Worm (Caenorhabditis elegans) whole organism, L3 larva: ENCODE data around the gene ceh-22.

Experiments used
- nfya-1 ChIP-seq: sonication (generic microtip); optimal IDR thresholded peaks from 2 replicates; lab custom pipeline; 2017; ENCODE audit warnings: missing genetic modification characterization, mild to moderate bottlenecking, missing compliant biosample characterization, antibody characterized with exemption, moderate library complexity; ENCODE audit not compliant: insufficient read depth
- nhr-28 ChIP-seq: fragments of 150-350 bp; optimal IDR thresholded peaks from 2 replicates; lab custom pipeline; 2014; ENCODE audit warnings: missing biosample characterization, missing genetic modification characterization
- nhr-76 ChIP-seq: fragments of 150-350 bp; sonication (generic microtip); optimal IDR thresholded peaks from 5 replicates; lab custom pipeline; 2014; ENCODE audit warnings: missing biosample characterization, missing genetic modification characterization
- nhr-77 ChIP-seq: fragments of 150-350 bp; optimal IDR thresholded peaks from 2 replicates; lab custom pipeline; 2014; ENCODE audit warnings: missing biosample characterization, missing genetic modification characterization

DNA sequence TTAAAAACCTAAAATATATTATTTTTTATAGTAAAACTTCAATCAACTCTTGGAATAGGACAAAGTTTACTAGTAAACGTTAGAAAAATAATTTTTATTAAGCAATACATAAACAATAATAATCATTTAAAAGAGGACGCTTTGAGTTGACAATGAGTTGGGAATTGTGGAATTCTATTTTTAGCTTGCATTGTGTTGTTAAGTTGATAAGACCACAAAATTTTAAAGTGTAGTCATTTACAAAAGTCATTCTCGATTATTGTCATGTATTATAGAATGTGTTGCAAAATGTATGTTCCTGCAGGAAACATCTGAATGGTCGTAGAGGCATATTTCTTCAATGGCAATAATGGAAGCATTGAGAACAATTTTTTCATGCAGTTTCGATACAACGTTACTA is 39.3 kb downstream of the ceh-22 start:
- TF ChIP-seq nfya-1 (tag; lab: Kevin White, UChicago) (no peak), nhr-28 (tag; lab: Kevin White, UChicago) (no peak), nhr-76 (tag; lab: Kevin White, UChicago) (no peak), nhr-77 (tag; lab: Kevin White, UChicago) (no peak)
